Fruit fly (Drosophila melanogaster) whole organism, wandering third instar larva: ENCODE results near the gene CG32668.

Experiments used
- Dfd ChIP-seq: fragments of >200 bp; optimal IDR thresholded peaks from 2 replicates; lab custom pipeline; 2017; ENCODE audit warnings: missing biosample characterization, missing genetic modification characterization
- Jra ChIP-seq: sonication (Bioruptor generic); optimal IDR thresholded peaks from 2 replicates; lab custom pipeline; 2016; ENCODE audit warnings: missing biosample characterization, missing genetic modification characterization
- Myc ChIP-seq: fragments of >200 bp; optimal IDR thresholded peaks from 2 replicates; lab custom pipeline; 2017
- Sp1 ChIP-seq: fragments of 200-800 bp; sonication (Bioruptor generic); optimal IDR thresholded peaks from 3 replicates; lab custom pipeline; 2019; ENCODE audit warnings: missing biosample characterization, mild to moderate bottlenecking, missing genetic modification characterization, moderate library complexity
- Vsx2 ChIP-seq: fragments of 200-300, 225-300 bp; sonication (Bioruptor generic); optimal IDR thresholded peaks from 2 replicates; lab custom pipeline; 2018; ENCODE audit warnings: missing biosample characterization, missing genetic modification characterization; ENCODE audit not compliant: partially characterized antibody
- dsf ChIP-seq: sonication (Bioruptor generic); optimal IDR thresholded peaks from 2 replicates; lab custom pipeline; 2016; ENCODE audit warnings: missing biosample characterization, missing genetic modification characterization, borderline replicate concordance
- h ChIP-seq: fragments of 200-800 bp; sonication (Bioruptor generic); optimal IDR thresholded peaks from 3 replicates; lab custom pipeline; 2016; ENCODE audit warnings: missing biosample characterization, mild to moderate bottlenecking, missing genetic modification characterization
- lola ChIP-seq: fragments of >200 bp; optimal IDR thresholded peaks from 2 replicates; lab custom pipeline; 2017; ENCODE audit warnings: missing biosample characterization, missing genetic modification characterization
- psq ChIP-seq: fragments of 200-800 bp; sonication (Bioruptor generic); optimal IDR thresholded peaks from 3 replicates; lab custom pipeline; 2017; ENCODE audit warnings: missing biosample characterization, mild to moderate bottlenecking, missing genetic modification characterization, moderate library complexity
- sv ChIP-seq: fragments of 200-800 bp; sonication (Bioruptor generic); optimal IDR thresholded peaks from 3 replicates; lab custom pipeline; 2016; ENCODE audit warnings: missing biosample characterization, missing genetic modification characterization

DNA sequence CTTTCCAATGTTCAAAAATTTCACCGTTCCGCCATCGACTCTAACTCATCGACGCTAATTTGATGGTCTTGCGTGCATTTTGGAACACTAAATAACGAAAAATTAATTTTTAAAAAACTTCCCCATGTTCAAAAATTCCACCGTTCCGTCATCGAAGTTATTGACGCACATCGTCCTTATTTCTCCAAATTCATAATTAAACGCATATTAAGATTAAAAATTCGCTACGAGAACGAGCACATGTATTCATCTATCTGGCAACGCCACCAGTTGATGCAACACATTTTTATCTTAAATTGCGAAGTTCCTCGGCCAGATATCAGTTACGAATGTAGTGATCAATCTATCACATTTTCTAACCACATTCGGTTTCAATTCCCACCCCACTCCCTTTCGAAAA, 10.4 kb downstream of the CG32668 start, which contains the start of gene Lint-1:
- TF ChIP-seq psq (GFP tag; lab: Kevin White, UChicago) (no peak), Jra (GFP tag; lab: Kevin White, UChicago) (no peak), Myc (lab: Kevin White, UChicago) (no peak), dsf (GFP tag; lab: Kevin White, UChicago) (no peak), Vsx2 (no peak), Dfd (GFP tag; lab: Kevin White, UChicago) (no peak), lola (GFP tag; lab: Kevin White, UChicago) (no peak), h (GFP tag; lab: Kevin White, UChicago) (peak; percentile 40), Sp1 (GFP tag; lab: Kevin White, UChicago) (peak; percentile 5), sv (no peak)
